Fruit fly (Drosophila melanogaster) whole organism, wandering third instar larva: ENCODE data around the gene CG4860.

Source experiments
- Abd-B ChIP-seq: fragments of >200 bp; optimal IDR thresholded peaks from 2 replicates; lab custom pipeline; 2017; ENCODE audit warnings: missing biosample characterization, missing genetic modification characterization
- CrebA ChIP-seq: fragments of 200-800 bp; sonication (Bioruptor generic); optimal IDR thresholded peaks from 2 replicates; lab custom pipeline; 2016; ENCODE audit warnings: missing biosample characterization, mild to moderate bottlenecking, missing genetic modification characterization, borderline replicate concordance
- GATAd ChIP-seq: sonication (Bioruptor generic); optimal IDR thresholded peaks from 2 replicates; lab custom pipeline; 2016; ENCODE audit warnings: missing biosample characterization, missing genetic modification characterization
- HLH106 ChIP-seq: fragments of 200-800 bp; optimal IDR thresholded peaks from 3 replicates; lab custom pipeline; 2019; ENCODE audit warnings: missing biosample characterization, mild to moderate bottlenecking, missing genetic modification characterization, moderate library complexity
- Hnf4 ChIP-seq: fragments of 200-800 bp; sonication (Bioruptor generic); optimal IDR thresholded peaks from 2 replicates; lab custom pipeline; 2016; ENCODE audit warnings: missing biosample characterization, mild to moderate bottlenecking, missing genetic modification characterization
- Hr83 ChIP-seq: fragments of 200-300 bp; sonication (Bioruptor generic); optimal IDR thresholded peaks from 2 replicates; lab custom pipeline; 2016; ENCODE audit warnings: missing biosample characterization, mild to moderate bottlenecking, missing genetic modification characterization, moderate library complexity; ENCODE audit not compliant: poor library complexity, severe bottlenecking
- Jra ChIP-seq: sonication (Bioruptor generic); optimal IDR thresholded peaks from 2 replicates; lab custom pipeline; 2016; ENCODE audit warnings: missing biosample characterization, missing genetic modification characterization
- Myc ChIP-seq: fragments of >200 bp; optimal IDR thresholded peaks from 2 replicates; lab custom pipeline; 2017
- N ChIP-seq: fragments of >200 bp; optimal IDR thresholded peaks from 2 replicates; lab custom pipeline; 2018; ENCODE audit warnings: missing biosample characterization, missing external identifiers, missing genetic modification characterization
- OdsH ChIP-seq: fragments of 200-800 bp; sonication (Bioruptor generic); optimal IDR thresholded peaks from 2 replicates; lab custom pipeline; 2016; ENCODE audit warnings: missing biosample characterization, mild to moderate bottlenecking, missing genetic modification characterization
- Rel ChIP-seq, 2 experiments: fragments of 200-800 bp; sonication (Bioruptor generic) in 1 of 2; optimal IDR thresholded peaks; 2 replicates in 1 of 2; 3 replicates in 1 of 2; lab custom pipeline; 2016 to 2019; ENCODE audit warnings: mild to moderate bottlenecking in 2 of 2, missing biosample characterization in 2 of 2, missing genetic modification characterization in 2 of 2, moderate library complexity in 1 of 2
- Sp1 ChIP-seq: fragments of 200-800 bp; sonication (Bioruptor generic); optimal IDR thresholded peaks from 3 replicates; lab custom pipeline; 2019; ENCODE audit warnings: missing biosample characterization, mild to moderate bottlenecking, missing genetic modification characterization, moderate library complexity
- Vsx2 ChIP-seq: fragments of 200-300, 225-300 bp; sonication (Bioruptor generic); optimal IDR thresholded peaks from 2 replicates; lab custom pipeline; 2018; ENCODE audit warnings: missing biosample characterization, missing genetic modification characterization; ENCODE audit not compliant: partially characterized antibody
- br ChIP-seq: fragments of 200-800 bp; sonication (Bioruptor generic); optimal IDR thresholded peaks from 2 replicates; lab custom pipeline; 2016; ENCODE audit warnings: missing biosample characterization, missing genetic modification characterization
- brk ChIP-seq: fragments of 200-800 bp; sonication (Bioruptor generic); optimal IDR thresholded peaks from 2 replicates; lab custom pipeline; 2016; ENCODE audit warnings: missing biosample characterization, mild to moderate bottlenecking, missing genetic modification characterization
- dl ChIP-seq, 2 experiments: fragments of 175-275, 200-275 bp in 1 of 2; fragments of 200-275 bp in 1 of 2; sonication (Bioruptor generic); optimal IDR thresholded peaks; lab custom pipeline; 2018; ENCODE audit warnings: mild to moderate bottlenecking in 2 of 2, missing biosample characterization in 2 of 2, missing genetic modification characterization in 2 of 2, moderate library complexity in 2 of 2; ENCODE audit not compliant: partially characterized antibody in 2 of 2, insufficient read depth in 1 of 2
- dmrt93B ChIP-seq: fragments of 200-800 bp; sonication (Bioruptor generic); optimal IDR thresholded peaks from 2 replicates; lab custom pipeline; 2018; ENCODE audit warnings: missing biosample characterization, mild to moderate bottlenecking, missing genetic modification characterization
- dsf ChIP-seq: sonication (Bioruptor generic); optimal IDR thresholded peaks from 2 replicates; lab custom pipeline; 2016; ENCODE audit warnings: missing biosample characterization, missing genetic modification characterization, borderline replicate concordance
- ey ChIP-seq: fragments of 200-800 bp; sonication (Bioruptor generic); optimal IDR thresholded peaks from 2 replicates; lab custom pipeline; 2016; ENCODE audit warnings: missing biosample characterization, missing genetic modification characterization
- foxo ChIP-seq, 2 experiments: fragments of 200-800 bp; sonication (Bioruptor generic); optimal IDR thresholded peaks; 2 replicates in 1 of 2; 3 replicates in 1 of 2; lab custom pipeline; 2016 to 2017; ENCODE audit warnings: missing biosample characterization in 2 of 2, missing genetic modification characterization in 2 of 2
- fru ChIP-seq: fragments of 200-800 bp; sonication (Bioruptor generic); optimal IDR thresholded peaks from 3 replicates; lab custom pipeline; 2016; ENCODE audit warnings: missing biosample characterization, mild to moderate bottlenecking, missing genetic modification characterization
- lola ChIP-seq: fragments of >200 bp; optimal IDR thresholded peaks from 2 replicates; lab custom pipeline; 2017; ENCODE audit warnings: missing biosample characterization, missing genetic modification characterization
- psq ChIP-seq: fragments of 200-800 bp; sonication (Bioruptor generic); optimal IDR thresholded peaks from 3 replicates; lab custom pipeline; 2017; ENCODE audit warnings: missing biosample characterization, mild to moderate bottlenecking, missing genetic modification characterization, moderate library complexity
- rgr ChIP-seq: fragments of 200-800 bp; sonication (Bioruptor generic); optimal IDR thresholded peaks from 3 replicates; lab custom pipeline; 2016; ENCODE audit warnings: missing biosample characterization, mild to moderate bottlenecking, missing genetic modification characterization
- sv ChIP-seq: fragments of 200-800 bp; sonication (Bioruptor generic); optimal IDR thresholded peaks from 3 replicates; lab custom pipeline; 2016; ENCODE audit warnings: missing biosample characterization, missing genetic modification characterization
- tai ChIP-seq: sonication (Bioruptor generic); optimal IDR thresholded peaks from 2 replicates; lab custom pipeline; 2016; ENCODE audit warnings: missing biosample characterization, missing genetic modification characterization
- usp ChIP-seq: fragments of >200 bp; optimal IDR thresholded peaks from 2 replicates; lab custom pipeline; 2017; ENCODE audit warnings: missing biosample characterization, missing genetic modification characterization
- woc ChIP-seq: sonication (Bioruptor generic); optimal IDR thresholded peaks from 2 replicates; lab custom pipeline; 2016; ENCODE audit warnings: missing biosample characterization, mild to moderate bottlenecking, missing genetic modification characterization

Gene CG4860

dm6 chr3R:12234584-12234983 is 13.3 kb upstream of the CG4860 start, which contains the start of gene Cyp313a5:
Gene Cyp313a5 (minus strand): TSS chr3R:12234684.
- TF ChIP-seq Hnf4 (GFP tag; lab: Kevin White, UChicago) = no peak
- no peak for TF ChIP-seq Sp1
- TF ChIP-seq Abd-B = no peak
- TF ChIP-seq ey (GFP tag; lab: Kevin White, UChicago) = no peak
- TF ChIP-seq Vsx2 = no peak
- TF ChIP-seq psq (GFP tag; lab: Kevin White, UChicago) = no peak
- TF ChIP-seq GATAd (GFP tag; lab: Kevin White, UChicago) = no peak
- no peak for TF ChIP-seq dl (GFP tag; optimal IDR thresholded peaks at IDR 0.05; lab: Kevin White, UChicago; ENCODE audit: insufficient read depth in 1 of 2, partially characterized antibody in 2 of 2)
- TF ChIP-seq dmrt93B = no peak
- TF ChIP-seq sv = no peak

dm6 chr3R:12232629-12233028 is 11.4 kb upstream of the CG4860 start, which contains the start of gene Pglym87:
Gene Pglym87 (minus strand): TSS chr3R:12232729.
- no peak for TF ChIP-seq fru (GFP tag; lab: Kevin White, UChicago)
- no peak for TF ChIP-seq usp (GFP tag; lab: Kevin White, UChicago)
- TF ChIP-seq OdsH (GFP tag; lab: Kevin White, UChicago) = no peak
- no peak for TF ChIP-seq GATAd (GFP tag; lab: Kevin White, UChicago)

dm6 chr3R:12229113-12229512 is 7.8 kb upstream of the CG4860 start, which contains the start of gene CG3916:
Gene CG3916 (plus strand): TSS chr3R:12229413.
- no peak for TF ChIP-seq Jra (GFP tag; lab: Kevin White, UChicago)
- no peak for TF ChIP-seq br (GFP tag; lab: Kevin White, UChicago)
- TF ChIP-seq woc (GFP tag; lab: Kevin White, UChicago) = no peak
- TF ChIP-seq usp (GFP tag; lab: Kevin White, UChicago) = no peak
- TF ChIP-seq rgr (GFP tag; lab: Kevin White, UChicago) = no peak
- no peak for TF ChIP-seq dsf (GFP tag; lab: Kevin White, UChicago)
- no peak for TF ChIP-seq Hnf4 (GFP tag; lab: Kevin White, UChicago)

- no peak for TF ChIP-seq Rel (GFP tag; optimal IDR thresholded peaks at IDR 0.05; lab: Kevin White, UChicago)
- TF ChIP-seq Rel (tag; optimal IDR thresholded peaks at IDR 0.05; lab: Kevin White, UChicago) = no peak
- TF ChIP-seq tai (GFP tag; lab: Kevin White, UChicago) = no peak
- no peak for TF ChIP-seq dmrt93B
- TF ChIP-seq N = no peak
- no peak for TF ChIP-seq sv
- TF ChIP-seq brk = no peak
- TF ChIP-seq Jra (GFP tag; lab: Kevin White, UChicago) = no peak
- no peak for TF ChIP-seq Hr83
Measured at dm6 chr3R:12226239-12226638, 5.0 kb upstream of the CG4860 start, which contains the start of gene CG12256. Gene CG12256 (minus strand): TSS chr3R:12226339.

dm6 chr3R:12224919-12225318 is 3.7 kb upstream of the CG4860 start, which contains the start of gene CG17404:
Gene CG17404 (minus strand): TSS chr3R:12225019.
- TF ChIP-seq OdsH (GFP tag; lab: Kevin White, UChicago) = no peak

dm6 chr3R:12222093-12222492 is 829 bp upstream of the CG4860 start, which contains the start of gene Rsbp15:
Gene Rsbp15 (plus strand): TSS chr3R:12222387.
- no peak for TF ChIP-seq br (GFP tag; lab: Kevin White, UChicago)
- peak; percentile 48 for TF ChIP-seq Myc

dm6 chr3R:12219497-12219896 is 1.8 kb downstream of the CG4860 start, which contains the start of gene Cog1:
Gene Cog1 (minus strand): TSS chr3R:12219686.
- TF ChIP-seq Jra (GFP tag; lab: Kevin White, UChicago) (no peak), GATAd (GFP tag; lab: Kevin White, UChicago) (no peak), CrebA (GFP tag; lab: Kevin White, UChicago) (peak; percentile 27), sv (no peak), foxo (GFP tag; optimal IDR thresholded peaks at IDR 0.05; lab: Kevin White, UChicago) (peak in 1 of 2 experiments; percentile 14), rgr (GFP tag; lab: Kevin White, UChicago) (no peak), Hnf4 (GFP tag; lab: Kevin White, UChicago) (no peak), Rel (GFP tag; optimal IDR thresholded peaks at IDR 0.05; lab: Kevin White, UChicago) (no peak), Rel (tag; optimal IDR thresholded peaks at IDR 0.05; lab: Kevin White, UChicago) (peak; percentile 94), Abd-B (no peak), HLH106 (tag; lab: Kevin White, UChicago) (no peak), lola (no peak)
